Fruit fly (Drosophila melanogaster) whole organism, embryonic: Measurements from ENCODE around the gene FucTD.

ENCODE experiments used
- B-H2 ChIP-seq: fragments of 200-800 bp; sonication (Bioruptor generic); optimal IDR thresholded peaks from 2 replicates; lab custom pipeline; 2018; ENCODE audit warnings: missing biosample characterization, mild to moderate bottlenecking, missing genetic modification characterization
- CG10209 ChIP-seq: fragments of 200-800 bp; sonication (Bioruptor generic); optimal IDR thresholded peaks from 3 replicates; lab custom pipeline; 2017; ENCODE audit warnings: missing biosample characterization, mild to moderate bottlenecking, missing genetic modification characterization, missing genetic modification reagents
- CG11085 ChIP-seq: fragments of 200-800 bp; sonication (Bioruptor generic); IDR thresholded peaks from 2 replicates; pipeline ENCODE4 v1.3.6; 2022; ENCODE audit warnings: missing biosample characterization, missing genetic modification characterization
- CG11504 ChIP-seq: fragments of 200-800 bp; sonication (Bioruptor generic); optimal IDR thresholded peaks from 3 replicates; lab custom pipeline; 2019; ENCODE audit warnings: missing biosample characterization, mild to moderate bottlenecking, missing genetic modification characterization, moderate library complexity
- CG11723 ChIP-seq: fragments of 200-800 bp; sonication (Bioruptor generic); optimal IDR thresholded peaks from 2 replicates; lab custom pipeline; 2017; ENCODE audit warnings: missing biosample characterization, mild to moderate bottlenecking, missing genetic modification characterization
- CG12071 ChIP-seq: fragments of 200-800 bp; sonication (Bioruptor generic); optimal IDR thresholded peaks from 3 replicates; lab custom pipeline; 2018; ENCODE audit warnings: missing biosample characterization, mild to moderate bottlenecking, missing genetic modification characterization
- CG13123 ChIP-seq: fragments of 200-800 bp; sonication (Bioruptor generic); optimal IDR thresholded peaks from 2 replicates; lab custom pipeline; 2016; ENCODE audit warnings: missing biosample characterization, missing genetic modification characterization
- CG1529 ChIP-seq: fragments of 200-800 bp; sonication (Bioruptor generic); optimal IDR thresholded peaks from 3 replicates; lab custom pipeline; 2018; ENCODE audit warnings: missing biosample characterization, missing genetic modification characterization
- CG17361 ChIP-seq: fragments of 200-800 bp; sonication (Bioruptor generic); IDR thresholded peaks from 3 replicates; pipeline ENCODE4 v1.3.6; 2022; ENCODE audit warnings: missing biosample characterization, missing genetic modification characterization
- CG1832 ChIP-seq: fragments of 200-800 bp; sonication (Bioruptor generic); optimal IDR thresholded peaks from 2 replicates; lab custom pipeline; 2017; ENCODE audit warnings: missing biosample characterization, mild to moderate bottlenecking, missing genetic modification characterization, inconsistent platforms
- CG18599 ChIP-seq: fragments of 200-800 bp; sonication (Bioruptor generic); optimal IDR thresholded peaks from 3 replicates; lab custom pipeline; 2017; ENCODE audit warnings: missing biosample characterization, missing genetic modification characterization, mild to moderate bottlenecking, moderate library complexity, missing genetic modification reagents
- CG2889 ChIP-seq: fragments of 200-800 bp; sonication (Bioruptor generic); IDR thresholded peaks from 3 replicates; pipeline ENCODE4 v1.3.6; 2022; ENCODE audit warnings: missing biosample characterization, missing genetic modification characterization
- CG30403 ChIP-seq: fragments of 200-800 bp; sonication (Bioruptor generic); optimal IDR thresholded peaks from 3 replicates; lab custom pipeline; 2016; ENCODE audit warnings: missing biosample characterization, missing genetic modification characterization
- CG31441 ChIP-seq: fragments of 200-800 bp; sonication (Bioruptor generic); IDR thresholded peaks from 2 replicates; pipeline ENCODE4 v1.3.6; 2022; ENCODE audit warnings: missing biosample characterization, missing genetic modification characterization
- CG33557 ChIP-seq: fragments of 200-800 bp; sonication (Bioruptor generic); optimal IDR thresholded peaks from 2 replicates; lab custom pipeline; 2019; ENCODE audit warnings: missing biosample characterization, mild to moderate bottlenecking, missing genetic modification characterization, moderate library complexity
- CG3847 ChIP-seq: fragments of 200-800 bp; sonication (Bioruptor generic); IDR thresholded peaks from 2 replicates; pipeline ENCODE4 v1.3.6; 2022; ENCODE audit warnings: missing biosample characterization, missing genetic modification characterization
- CG4707 ChIP-seq: fragments of 200-800 bp; sonication (Bioruptor generic); optimal IDR thresholded peaks from 2 replicates; lab custom pipeline; 2018; ENCODE audit warnings: missing biosample characterization, mild to moderate bottlenecking, missing genetic modification characterization, moderate library complexity
- CG4854 ChIP-seq: fragments of 200-800 bp; sonication (Bioruptor generic); optimal IDR thresholded peaks from 2 replicates; lab custom pipeline; 2016; ENCODE audit warnings: missing biosample characterization, missing genetic modification characterization, inconsistent platforms
- CG6813 ChIP-seq: fragments of 200-800 bp; sonication (Bioruptor generic); optimal IDR thresholded peaks from 2 replicates; lab custom pipeline; 2017; ENCODE audit warnings: missing biosample characterization, missing genetic modification characterization, mild to moderate bottlenecking, moderate library complexity, missing genetic modification reagents
- Dek ChIP-seq: fragments of 200-800 bp; sonication (Bioruptor generic); optimal IDR thresholded peaks from 3 replicates; lab custom pipeline; 2019; ENCODE audit warnings: missing biosample characterization, mild to moderate bottlenecking, missing genetic modification characterization, moderate library complexity
- H2.0 ChIP-seq: fragments of 200-800 bp; sonication (Bioruptor generic); IDR thresholded peaks from 2 replicates; pipeline ENCODE4 v1.3.6; 2022; ENCODE audit warnings: missing biosample characterization, missing genetic modification characterization
- HHEX ChIP-seq: fragments of 200-800 bp; sonication (Bioruptor generic); optimal IDR thresholded peaks from 3 replicates; lab custom pipeline; 2017; ENCODE audit warnings: missing biosample characterization, mild to moderate bottlenecking, missing genetic modification characterization, missing genetic modification reagents
- Hmr ChIP-seq: fragments of 200-800 bp; sonication (Bioruptor generic); optimal IDR thresholded peaks from 3 replicates; lab custom pipeline; 2017; ENCODE audit warnings: mild to moderate bottlenecking, missing biosample characterization, missing genetic modification reagents, missing genetic modification characterization
- Hr3 ChIP-seq: fragments of 200-800 bp; sonication (Bioruptor generic); optimal IDR thresholded peaks from 3 replicates; lab custom pipeline; 2016; ENCODE audit warnings: missing biosample characterization, missing genetic modification characterization
- Hr78 ChIP-seq, 2 experiments: fragments of 200-800 bp in 1 of 2; fragments of >200 bp in 1 of 2; sonication (Bioruptor generic) in 1 of 2; optimal IDR thresholded peaks; 2 replicates each; lab custom pipeline; 2017 to 2019; ENCODE audit warnings: missing biosample characterization in 2 of 2, missing genetic modification characterization in 2 of 2, mild to moderate bottlenecking in 1 of 2, moderate library complexity in 1 of 2
- Hsf ChIP-seq: fragments of 200-800 bp; sonication (Bioruptor generic); optimal IDR thresholded peaks from 3 replicates; lab custom pipeline; 2016; ENCODE audit warnings: missing biosample characterization, missing genetic modification characterization
- Lpt ChIP-seq: fragments of >200 bp; optimal IDR thresholded peaks from 2 replicates; lab custom pipeline; 2018; ENCODE audit warnings: missing biosample characterization, missing genetic modification characterization
- Med ChIP-seq: fragments of 200-800 bp; sonication (Bioruptor generic); peaks from one replicate; lab custom pipeline; 2016; ENCODE audit warnings: missing biosample characterization, missing genetic modification characterization, mild to moderate bottlenecking, inconsistent platforms, moderate library complexity
- Myb ChIP-seq: fragments of 200-800 bp; sonication (Bioruptor generic); optimal IDR thresholded peaks from 2 replicates; lab custom pipeline; 2016; ENCODE audit warnings: missing biosample characterization, missing genetic modification characterization
- NC2β ChIP-seq: fragments of 200-800 bp; sonication (Bioruptor generic); optimal IDR thresholded peaks from 2 replicates; lab custom pipeline; 2016; ENCODE audit warnings: missing biosample characterization, missing genetic modification characterization
- TFAM ChIP-seq: fragments of 200-800 bp; sonication (Bioruptor generic); optimal IDR thresholded peaks from 2 replicates; lab custom pipeline; 2017; ENCODE audit warnings: missing biosample characterization, missing genetic modification characterization, inconsistent platforms
- Xbp1 ChIP-seq: fragments of 200-800 bp; sonication (Bioruptor generic); optimal IDR thresholded peaks from 3 replicates; lab custom pipeline; 2016; ENCODE audit warnings: missing biosample characterization, mild to moderate bottlenecking, missing genetic modification characterization
- bab2 ChIP-seq: fragments of 200-800 bp; sonication (Bioruptor generic); optimal IDR thresholded peaks from 2 replicates; lab custom pipeline; 2016; ENCODE audit warnings: missing biosample characterization, missing genetic modification characterization
- cad ChIP-seq: fragments of >200 bp; optimal IDR thresholded peaks from 2 replicates; lab custom pipeline; 2017; ENCODE audit warnings: missing biosample characterization, missing genetic modification characterization
- cas ChIP-seq: fragments of 200-800 bp; sonication (Bioruptor generic); IDR thresholded peaks from 2 replicates; pipeline ENCODE4 v1.3.6; 2022; ENCODE audit warnings: missing biosample characterization, missing genetic modification characterization
- cato ChIP-seq: fragments of 200-800 bp; sonication (Bioruptor generic); optimal IDR thresholded peaks from 2 replicates; lab custom pipeline; 2016; ENCODE audit warnings: missing biosample characterization, missing genetic modification characterization, borderline replicate concordance
- cg ChIP-seq: fragments of 200-800 bp; sonication (Bioruptor generic); optimal IDR thresholded peaks from 3 replicates; lab custom pipeline; 2019; ENCODE audit warnings: missing biosample characterization, mild to moderate bottlenecking, missing genetic modification characterization, moderate library complexity
- corto ChIP-seq: fragments of 200-800 bp; sonication (Bioruptor generic); optimal IDR thresholded peaks from 2 replicates; lab custom pipeline; 2016; ENCODE audit warnings: missing biosample characterization, mild to moderate bottlenecking, missing genetic modification characterization, moderate library complexity
- exex ChIP-seq: fragments of 200-800 bp; sonication (Bioruptor generic); optimal IDR thresholded peaks from 4 replicates; lab custom pipeline; 2018; ENCODE audit warnings: missing biosample characterization, mild to moderate bottlenecking, missing genetic modification characterization, moderate library complexity
- fd102C ChIP-seq: fragments of 200-800 bp; sonication (Bioruptor generic); optimal IDR thresholded peaks from 2 replicates; lab custom pipeline; 2018; ENCODE audit warnings: missing biosample characterization, mild to moderate bottlenecking, missing genetic modification characterization, moderate library complexity
- gcm2 ChIP-seq: fragments of 200-800 bp; sonication (Bioruptor generic); optimal IDR thresholded peaks from 2 replicates; lab custom pipeline; 2016; ENCODE audit warnings: missing biosample characterization, missing genetic modification characterization
- gt ChIP-seq: fragments of 200-800 bp; sonication (Bioruptor generic); IDR thresholded peaks from 2 replicates; pipeline ENCODE4 v1.3.6; 2022; ENCODE audit warnings: missing biosample characterization, missing genetic modification characterization
- jumu ChIP-seq: fragments of 200-800 bp; sonication (Bioruptor generic); optimal IDR thresholded peaks from 3 replicates; lab custom pipeline; 2016; ENCODE audit warnings: missing biosample characterization, missing genetic modification characterization
- lola ChIP-seq, 3 experiments: fragments of >200 bp in 2 of 3; fragments of 200-800 bp in 1 of 3; sonication (Bioruptor generic) in 1 of 3; optimal IDR thresholded peaks; 2 replicates each; lab custom pipeline; 2017 to 2019; ENCODE audit warnings: missing biosample characterization in 3 of 3, missing genetic modification characterization in 3 of 3, mild to moderate bottlenecking in 1 of 3, moderate library complexity in 1 of 3
- onecut ChIP-seq: fragments of 200-800 bp; sonication (Bioruptor generic); IDR thresholded peaks from 2 replicates; pipeline ENCODE4 v1.3.6; 2022; ENCODE audit warnings: missing biosample characterization, missing genetic modification characterization
- pros ChIP-seq: fragments of 200-800 bp; sonication (Bioruptor generic); optimal IDR thresholded peaks from 3 replicates; lab custom pipeline; 2019; ENCODE audit warnings: missing biosample characterization, mild to moderate bottlenecking, missing genetic modification characterization, moderate library complexity
- schlank ChIP-seq: fragments of 200-800 bp; sonication (Bioruptor generic); optimal IDR thresholded peaks from 2 replicates; lab custom pipeline; 2018; ENCODE audit warnings: missing biosample characterization, mild to moderate bottlenecking, missing genetic modification characterization
- slou ChIP-seq: fragments of 200-800 bp; sonication (Bioruptor generic); optimal IDR thresholded peaks from 3 replicates; lab custom pipeline; 2016; ENCODE audit warnings: missing biosample characterization, missing genetic modification characterization
- sr ChIP-seq: fragments of 200-800 bp; sonication (Bioruptor generic); IDR thresholded peaks from 3 replicates; pipeline ENCODE4 v1.3.6; 2022; ENCODE audit warnings: missing biosample characterization, missing genetic modification characterization
- tgo ChIP-seq: fragments of 200-800 bp; sonication (Bioruptor generic); IDR thresholded peaks from 3 replicates; pipeline ENCODE4 v1.3.6; 2022; ENCODE audit warnings: missing biosample characterization, missing genetic modification characterization
- wor ChIP-seq: fragments of 200-800 bp; sonication (Bioruptor generic); IDR thresholded peaks from 2 replicates; pipeline ENCODE4 v1.3.6; 2022; ENCODE audit warnings: missing biosample characterization, missing genetic modification characterization

FucTD gene

dm6 chr3L:1463547-1463946 lies 47.5 kb downstream of the FucTD start, which contains the start of gene rho (continued):
- TF ChIP-seq CG30403 (GFP tag; lab: Kevin White, UChicago) (no peak), CG6813 (GFP tag; lab: Kevin White, UChicago) (no peak), pros (peak; percentile 19), CG12071 (GFP tag; lab: Kevin White, UChicago) (no peak), Myb (GFP tag; lab: Kevin White, UChicago) (peak; percentile 5), fd102C (GFP tag; lab: Kevin White, UChicago) (peak; percentile 48), wor (GFP tag; lab: Robert Waterston, UW) (no peak), gcm2 (GFP tag; lab: Kevin White, UChicago) (no peak), jumu (GFP tag; lab: Kevin White, UChicago) (no peak), HHEX (GFP tag; lab: Kevin White, UChicago) (peak; percentile 15), Lpt (GFP tag; lab: Kevin White, UChicago) (no peak), Hmr (peak; percentile 31), CG3847 (GFP tag; lab: Robert Waterston, UW) (no peak), CG11085 (GFP tag; lab: Robert Waterston, UW) (no peak), CG1529 (GFP tag; lab: Kevin White, UChicago) (peak; percentile 31), corto (no peak), Hsf (no peak), lola (GFP tag; optimal IDR thresholded peaks at IDR 0.05; lab: Kevin White, UChicago) (no peak), exex (tag; lab: Kevin White, UChicago) (no peak), bab2 (GFP tag; lab: Kevin White, UChicago) (no peak), CG13123 (GFP tag; lab: Kevin White, UChicago) (peak; percentile 15), cad (no peak), schlank (tag; lab: Kevin White, UChicago) (no peak), CG17361 (GFP tag; lab: Robert Waterston, UW) (no peak), CG4854 (GFP tag; lab: Kevin White, UChicago) (no peak), tgo (GFP tag; lab: Robert Waterston, UW) (0 out of 3 replicates have a peak, but pooled peaks have one; percentile 23), Hr78 (GFP tag; optimal IDR thresholded peaks at IDR 0.05; lab: Kevin White, UChicago) (no peak), CG11504 (tag; lab: Kevin White, UChicago) (peak; percentile 30), CG33557 (GFP tag; lab: Kevin White, UChicago) (peak; percentile 22), slou (GFP tag; lab: Kevin White, UChicago) (no peak), CG31441 (no peak; the same call in 1 of the 2 replicates), gt (no peak), CG1832 (GFP tag; lab: Kevin White, UChicago) (no peak), cato (GFP tag; lab: Kevin White, UChicago) (no peak), onecut (GFP tag; lab: Robert Waterston, UW) (peak; percentile 31; the same call in 1 of the 2 replicates), cas (GFP tag; lab: Robert Waterston, UW) (no peak), B-H2 (GFP tag; lab: Kevin White, UChicago) (no peak), NC2β (peak; percentile 47), CG2889 (GFP tag; lab: Robert Waterston, UW) (no peak), Hr3 (no peak), Med (peak; percentile 95), Dek (tag; lab: Kevin White, UChicago) (no peak), cg (GFP tag; lab: Kevin White, UChicago) (peak; percentile 44), H2.0 (GFP tag; lab: Robert Waterston, UW) (no peak), Xbp1 (GFP tag; lab: Kevin White, UChicago) (no peak), TFAM (GFP tag; lab: Kevin White, UChicago) (no peak), CG10209 (GFP tag; lab: Kevin White, UChicago) (no peak), CG18599 (GFP tag; lab: Kevin White, UChicago) (peak; percentile 34), sr (GFP tag; lab: Robert Waterston, UW) (peak; percentile 68; the same call in 2 of the 3 replicates), CG11723 (no peak), CG4707 (GFP tag; lab: Kevin White, UChicago) (peak; percentile 50)
